Fruit fly (Drosophila melanogaster): ENCODE results near the gene b.

- TF ChIP-seq ac (GFP tag; optimal IDR thresholded peaks at IDR 0.05) (no peak), Dbx (GFP tag; IDR thresholded peaks at IDR 0.05) (no peak), ewg (GFP tag; optimal IDR thresholded peaks at IDR 0.05) (no peak), Doc3 (GFP tag; IDR thresholded peaks at IDR 0.05; ENCODE audit: partially characterized antibody) (no peak), CG7357 (GFP tag; IDR thresholded peaks at IDR 0.05) (no peak), Poxn (GFP tag; IDR thresholded peaks at IDR 0.05) (no peak), CrebB (tag; optimal IDR thresholded peaks at IDR 0.05) (no peak), usp (GFP tag; optimal IDR thresholded peaks at IDR 0.05) (no peak), Hmr (GFP tag; optimal IDR thresholded peaks at IDR 0.05) (no peak)
Measured at dm6 chr2L:13779162-13779561, 41.9 kb upstream of the b start.

Measured in whole organism, embryonic.